Worm (Caenorhabditis elegans) whole organism, midembryonic: ENCODE results near the gene Y75B8A.44.

ENCODE experiments used
- T22C8.4 ChIP-seq: fragments of 200-800 bp; sonication (Bioruptor generic); IDR thresholded peaks from 2 replicates; pipeline ENCODE4 v1.3.6; 2022; ENCODE audit warnings: missing genetic modification characterization, missing compliant biosample characterization
- flt-1 ChIP-seq: fragments of 200-800 bp; sonication (Bioruptor generic); IDR thresholded peaks from 2 replicates; pipeline ENCODE4 v1.3.6; 2022; ENCODE audit warnings: missing genetic modification characterization, missing compliant biosample characterization
- klf-2 ChIP-seq: fragments of 200-800 bp; sonication (Bioruptor generic); conservative IDR thresholded peaks from 2 replicates; pipeline ENCODE4 v1.3.6; 2022; ENCODE audit warnings: missing genetic modification reagents, missing genetic modification characterization, missing compliant biosample characterization
- med-1 ChIP-seq: sonication (generic microtip); optimal IDR thresholded peaks from 2 replicates; lab custom pipeline; 2017; ENCODE audit warnings: missing genetic modification characterization, mild to moderate bottlenecking, missing compliant biosample characterization, antibody characterized with exemption, missing genetic modification reagents; ENCODE audit not compliant: insufficient read depth
- ref-1 ChIP-seq: fragments of 200-800 bp; sonication (Bioruptor generic); conservative IDR thresholded peaks from 2 replicates; pipeline ENCODE4 v1.3.6; 2022; ENCODE audit warnings: missing genetic modification reagents, missing genetic modification characterization, missing compliant biosample characterization
- tab-1 ChIP-seq: fragments of 200-800 bp; sonication (Bioruptor generic); IDR thresholded peaks from 2 replicates; pipeline ENCODE4 v1.3.6; 2022; ENCODE audit warnings: missing genetic modification characterization, missing compliant biosample characterization
- ztf-23 ChIP-seq: fragments of 200-800 bp; sonication (Bioruptor generic); IDR thresholded peaks from 2 replicates; pipeline ENCODE4 v1.3.6; 2022; ENCODE audit warnings: missing genetic modification reagents, missing genetic modification characterization, missing compliant biosample characterization

DNA sequence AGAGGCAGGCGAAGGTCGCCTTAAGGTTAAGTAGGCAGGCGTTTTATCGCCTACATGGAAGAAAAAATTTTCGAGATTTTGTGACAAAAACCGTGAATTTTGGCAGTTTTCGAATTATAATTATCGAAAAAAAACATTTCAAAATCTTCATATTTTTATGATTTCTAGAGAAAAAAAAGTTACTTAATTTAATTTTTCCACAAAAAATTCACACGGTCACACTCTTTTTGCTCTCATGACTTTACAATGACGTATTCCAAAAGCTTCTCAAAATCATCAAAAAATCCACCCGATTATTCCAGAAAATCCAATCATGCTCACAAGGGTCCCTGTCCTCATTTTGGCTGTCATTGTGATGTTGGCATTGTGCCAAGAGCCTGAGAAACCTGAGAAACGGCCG, 8.2 kb upstream of the Y75B8A.44 start, which contains the start of gene lury-1:
- TF ChIP-seq med-1 (GFP tag; lab: Kevin White, UChicago) (no peak), klf-2 (GFP tag; lab: Robert Waterston, UW) (no peak), tab-1 (GFP tag; lab: Robert Waterston, UW) (no peak), ztf-23 (no peak), ref-1 (GFP tag; lab: Robert Waterston, UW) (no peak), T22C8.4 (no peak), flt-1 (GFP tag; lab: Robert Waterston, UW) (no peak)
